Fruit fly (Drosophila melanogaster) whole organism, embryonic: Measurements from ENCODE around the gene AstC.

Experiments
- Aef1 ChIP-seq: fragments of 200-800 bp; sonication (Bioruptor generic); IDR thresholded peaks from 3 replicates; pipeline ENCODE4 v1.3.6; 2022; ENCODE audit warnings: missing biosample characterization, missing genetic modification characterization
- Atf-2 ChIP-seq: fragments of 200-800 bp; sonication (Bioruptor generic); optimal IDR thresholded peaks from 2 replicates; lab custom pipeline; 2016; ENCODE audit warnings: missing biosample characterization, missing genetic modification characterization
- CG10267 ChIP-seq: fragments of 200-800 bp; sonication (Bioruptor generic); optimal IDR thresholded peaks from 2 replicates; lab custom pipeline; 2018; ENCODE audit warnings: missing biosample characterization, mild to moderate bottlenecking, missing genetic modification characterization, moderate library complexity
- CG10274 ChIP-seq: fragments of 200-800 bp; sonication (Bioruptor generic); optimal IDR thresholded peaks from 3 replicates; lab custom pipeline; 2017; ENCODE audit warnings: missing biosample characterization, mild to moderate bottlenecking, missing genetic modification characterization
- CG10366 ChIP-seq: fragments of 200-800 bp; sonication (Bioruptor generic); IDR thresholded peaks from 2 replicates; pipeline ENCODE4 v1.3.6; 2022; ENCODE audit warnings: missing biosample characterization, missing genetic modification characterization
- CG10654 ChIP-seq: fragments of 200-800 bp; sonication (Bioruptor generic); optimal IDR thresholded peaks from 2 replicates; lab custom pipeline; 2016; ENCODE audit warnings: missing biosample characterization, missing genetic modification characterization
- CG10959 ChIP-seq: fragments of 200-800 bp; sonication (Bioruptor generic); IDR thresholded peaks from 2 replicates; pipeline ENCODE4 v1.3.6; 2022; ENCODE audit warnings: missing biosample characterization, missing genetic modification characterization
- CG12155 ChIP-seq: fragments of 200-800 bp; sonication (Bioruptor generic); optimal IDR thresholded peaks from 3 replicates; lab custom pipeline; 2016; ENCODE audit warnings: missing biosample characterization, missing genetic modification characterization
- CG12942 ChIP-seq: fragments of 200-800 bp; sonication (Bioruptor generic); optimal IDR thresholded peaks from 3 replicates; lab custom pipeline; 2016; ENCODE audit warnings: missing biosample characterization, missing genetic modification characterization
- CG13624 ChIP-seq: fragments of 200-800 bp; sonication (Bioruptor generic); optimal IDR thresholded peaks from 2 replicates; lab custom pipeline; 2016; ENCODE audit warnings: missing biosample characterization, missing genetic modification characterization
- CG17328 ChIP-seq: fragments of 200-800 bp; sonication (Bioruptor generic); IDR thresholded peaks from 2 replicates; pipeline ENCODE4 v1.3.6; 2022; ENCODE audit warnings: missing biosample characterization, missing genetic modification characterization
- CG2199 ChIP-seq: fragments of 200-800 bp; sonication (Bioruptor generic); IDR thresholded peaks from 3 replicates; pipeline ENCODE4 v1.3.6; 2022; ENCODE audit warnings: missing biosample characterization, missing genetic modification characterization
- CG2875 ChIP-seq: fragments of 200-800 bp; sonication (Bioruptor generic); optimal IDR thresholded peaks from 2 replicates; lab custom pipeline; 2017; ENCODE audit warnings: missing biosample characterization, mild to moderate bottlenecking, missing genetic modification characterization, missing genetic modification reagents
- CG3065 ChIP-seq: fragments of 200-800 bp; sonication (Bioruptor generic); optimal IDR thresholded peaks from 2 replicates; lab custom pipeline; 2016; ENCODE audit warnings: missing biosample characterization, missing genetic modification characterization
- CG32767 ChIP-seq: fragments of 200-800 bp; sonication (Bioruptor generic); IDR thresholded peaks from 2 replicates; pipeline ENCODE4 v1.3.6; 2022; ENCODE audit warnings: missing biosample characterization, missing genetic modification characterization
- CG34224 ChIP-seq: fragments of 200-800 bp; sonication (Bioruptor generic); IDR thresholded peaks from 3 replicates; pipeline ENCODE4 v1.3.6; 2022; ENCODE audit warnings: missing biosample characterization, missing genetic modification characterization; ENCODE audit not compliant: partially characterized antibody
- CG6654 ChIP-seq: fragments of 200-800 bp; sonication (Bioruptor generic); optimal IDR thresholded peaks from 2 replicates; lab custom pipeline; 2017; ENCODE audit warnings: missing biosample characterization, mild to moderate bottlenecking, missing genetic modification characterization
- CG7372 ChIP-seq: fragments of 200-800 bp; sonication (Bioruptor generic); IDR thresholded peaks from 2 replicates; pipeline ENCODE4 v1.3.6; 2022; ENCODE audit warnings: missing biosample characterization, missing genetic modification characterization
- CG8290 ChIP-seq, 3 experiments: fragments of 200-800 bp; sonication (Bioruptor generic); optimal IDR thresholded peaks; 2 replicates each; lab custom pipeline; 2016 to 2019; ENCODE audit warnings: missing biosample characterization in 3 of 3, missing genetic modification characterization in 3 of 3, mild to moderate bottlenecking in 2 of 3, moderate library complexity in 1 of 3
- Dip3 ChIP-seq: fragments of 200-800 bp; sonication (Bioruptor generic); optimal IDR thresholded peaks from 3 replicates; lab custom pipeline; 2016; ENCODE audit warnings: missing biosample characterization, missing genetic modification characterization
- Elba2 ChIP-seq: fragments of 200-800 bp; sonication (Bioruptor generic); optimal IDR thresholded peaks from 3 replicates; lab custom pipeline; 2016; ENCODE audit warnings: missing biosample characterization, missing genetic modification characterization
- Hmr ChIP-seq: fragments of 200-800 bp; sonication (Bioruptor generic); optimal IDR thresholded peaks from 3 replicates; lab custom pipeline; 2017; ENCODE audit warnings: mild to moderate bottlenecking, missing biosample characterization, missing genetic modification reagents, missing genetic modification characterization
- Hr39 ChIP-seq: fragments of >200 bp; optimal IDR thresholded peaks from 2 replicates; lab custom pipeline; 2017
- Lpt ChIP-seq: fragments of >200 bp; optimal IDR thresholded peaks from 2 replicates; lab custom pipeline; 2018; ENCODE audit warnings: missing biosample characterization, missing genetic modification characterization
- NFAT ChIP-seq: fragments of 200-800 bp; sonication (Bioruptor generic); IDR thresholded peaks from 2 replicates; pipeline ENCODE4 v1.3.6; 2022; ENCODE audit warnings: missing biosample characterization, missing genetic modification characterization
- Neu2 ChIP-seq: fragments of 200-800 bp; sonication (Bioruptor generic); optimal IDR thresholded peaks from 3 replicates; lab custom pipeline; 2016; ENCODE audit warnings: missing biosample characterization, missing genetic modification characterization, borderline replicate concordance
- Rx ChIP-seq: fragments of 200-800 bp; sonication (Bioruptor generic); IDR thresholded peaks from 2 replicates; pipeline ENCODE4 v1.3.6; 2022; ENCODE audit warnings: missing biosample characterization, missing genetic modification characterization
- Xbp1 ChIP-seq: fragments of 200-800 bp; sonication (Bioruptor generic); optimal IDR thresholded peaks from 3 replicates; lab custom pipeline; 2016; ENCODE audit warnings: missing biosample characterization, mild to moderate bottlenecking, missing genetic modification characterization
- ac ChIP-seq: fragments of 200-800 bp; sonication (Bioruptor generic); optimal IDR thresholded peaks from 3 replicates; lab custom pipeline; 2017; ENCODE audit warnings: missing biosample characterization, mild to moderate bottlenecking, missing genetic modification characterization
- chm ChIP-seq: fragments of 200-800 bp; sonication (Bioruptor generic); IDR thresholded peaks from 2 replicates; pipeline ENCODE4 v1.3.6; 2022; ENCODE audit warnings: missing biosample characterization, missing genetic modification characterization
- crc ChIP-seq: fragments of 200-800 bp; sonication (Bioruptor generic); optimal IDR thresholded peaks from 2 replicates; lab custom pipeline; 2016; ENCODE audit warnings: missing biosample characterization, missing genetic modification characterization
- dati ChIP-seq: fragments of 200-800 bp; sonication (Bioruptor generic); IDR thresholded peaks from 2 replicates; pipeline ENCODE4 v1.3.6; 2022; ENCODE audit warnings: missing biosample characterization, missing genetic modification characterization
- dmrt99B ChIP-seq: fragments of 200-800 bp; sonication (Bioruptor generic); optimal IDR thresholded peaks from 2 replicates; lab custom pipeline; 2018; ENCODE audit warnings: missing biosample characterization, mild to moderate bottlenecking, missing genetic modification characterization, moderate library complexity
- esg ChIP-seq: fragments of 200-800 bp; sonication (Bioruptor generic); conservative IDR thresholded peaks from 2 replicates; pipeline ENCODE4 v1.3.6; 2022; ENCODE audit warnings: missing biosample characterization, missing genetic modification characterization
- fd3F ChIP-seq: fragments of 200-800 bp; sonication (Bioruptor generic); optimal IDR thresholded peaks from 2 replicates; lab custom pipeline; 2018; ENCODE audit warnings: missing biosample characterization, mild to moderate bottlenecking, missing genetic modification characterization, moderate library complexity
- fd96Cb ChIP-seq: fragments of 200-800 bp; sonication (Bioruptor generic); optimal IDR thresholded peaks from 2 replicates; lab custom pipeline; 2018; ENCODE audit warnings: missing biosample characterization, mild to moderate bottlenecking, missing genetic modification characterization, moderate library complexity
- fru ChIP-seq: fragments of >200 bp; optimal IDR thresholded peaks from 2 replicates; lab custom pipeline; 2017
- ftz-f1 ChIP-seq: fragments of 200-800 bp; sonication (Bioruptor generic); optimal IDR thresholded peaks from 2 replicates; lab custom pipeline; 2016; ENCODE audit warnings: missing biosample characterization, missing genetic modification characterization
- gcm ChIP-seq: fragments of 200-800 bp; sonication (Bioruptor generic); optimal IDR thresholded peaks from 2 replicates; lab custom pipeline; 2019; ENCODE audit warnings: missing biosample characterization, mild to moderate bottlenecking, missing genetic modification characterization, moderate library complexity
- gsb ChIP-seq: fragments of 200-800 bp; sonication (Bioruptor generic); IDR thresholded peaks from 2 replicates; pipeline ENCODE4 v1.3.6; 2022; ENCODE audit warnings: missing biosample characterization, missing genetic modification characterization
- h ChIP-seq: fragments of >200 bp; optimal IDR thresholded peaks from 2 replicates; lab custom pipeline; 2017
- her ChIP-seq: fragments of 200-800 bp; sonication (Bioruptor generic); optimal IDR thresholded peaks from 2 replicates; lab custom pipeline; 2016; ENCODE audit warnings: missing biosample characterization, missing genetic modification characterization
- hth ChIP-seq: fragments of >200 bp; optimal IDR thresholded peaks from 2 replicates; lab custom pipeline; 2017; ENCODE audit warnings: inconsistent platforms
- kay ChIP-seq: fragments of 200-800 bp; sonication (Bioruptor generic); optimal IDR thresholded peaks from 2 replicates; lab custom pipeline; 2016; ENCODE audit warnings: missing biosample characterization, missing genetic modification characterization
- kni ChIP-seq: fragments of 200-800 bp; sonication (Bioruptor generic); optimal IDR thresholded peaks from 3 replicates; lab custom pipeline; 2017; ENCODE audit warnings: mild to moderate bottlenecking, missing biosample characterization, missing genetic modification reagents, missing genetic modification characterization
- lab ChIP-seq: fragments of 200-800 bp; sonication (Bioruptor generic); optimal IDR thresholded peaks from 3 replicates; lab custom pipeline; 2017; ENCODE audit warnings: missing biosample characterization, missing genetic modification characterization, mild to moderate bottlenecking, moderate library complexity, missing genetic modification reagents
- odd ChIP-seq: fragments of 200-800 bp; sonication (Bioruptor generic); optimal IDR thresholded peaks from 2 replicates; lab custom pipeline; 2017; ENCODE audit warnings: missing biosample characterization, mild to moderate bottlenecking, missing genetic modification characterization
- otp ChIP-seq: fragments of 200-800 bp; sonication (Bioruptor generic); IDR thresholded peaks from 3 replicates; pipeline ENCODE4, ENCODE4 v1.3.6; 2022; ENCODE audit warnings: missing biosample characterization, missing genetic modification characterization
- pho ChIP-seq: fragments of 200-800 bp; sonication (Bioruptor generic); optimal IDR thresholded peaks from 2 replicates; lab custom pipeline; 2016; ENCODE audit warnings: missing biosample characterization, missing genetic modification characterization
- stc ChIP-seq: fragments of 200-800 bp; sonication (Bioruptor generic); IDR thresholded peaks from 2 replicates; pipeline ENCODE4 v1.3.6; 2022; ENCODE audit warnings: missing biosample characterization, missing genetic modification characterization
- ttk ChIP-seq: fragments of 200-800 bp; sonication (Bioruptor generic); IDR thresholded peaks from 2 replicates; pipeline ENCODE4 v2.1.2; 2022; ENCODE audit warnings: missing biosample characterization, missing genetic modification characterization
- usp ChIP-seq: fragments of >200 bp; optimal IDR thresholded peaks from 2 replicates; lab custom pipeline; 2017; ENCODE audit warnings: missing biosample characterization, missing genetic modification characterization

Gene AstC

DNA sequence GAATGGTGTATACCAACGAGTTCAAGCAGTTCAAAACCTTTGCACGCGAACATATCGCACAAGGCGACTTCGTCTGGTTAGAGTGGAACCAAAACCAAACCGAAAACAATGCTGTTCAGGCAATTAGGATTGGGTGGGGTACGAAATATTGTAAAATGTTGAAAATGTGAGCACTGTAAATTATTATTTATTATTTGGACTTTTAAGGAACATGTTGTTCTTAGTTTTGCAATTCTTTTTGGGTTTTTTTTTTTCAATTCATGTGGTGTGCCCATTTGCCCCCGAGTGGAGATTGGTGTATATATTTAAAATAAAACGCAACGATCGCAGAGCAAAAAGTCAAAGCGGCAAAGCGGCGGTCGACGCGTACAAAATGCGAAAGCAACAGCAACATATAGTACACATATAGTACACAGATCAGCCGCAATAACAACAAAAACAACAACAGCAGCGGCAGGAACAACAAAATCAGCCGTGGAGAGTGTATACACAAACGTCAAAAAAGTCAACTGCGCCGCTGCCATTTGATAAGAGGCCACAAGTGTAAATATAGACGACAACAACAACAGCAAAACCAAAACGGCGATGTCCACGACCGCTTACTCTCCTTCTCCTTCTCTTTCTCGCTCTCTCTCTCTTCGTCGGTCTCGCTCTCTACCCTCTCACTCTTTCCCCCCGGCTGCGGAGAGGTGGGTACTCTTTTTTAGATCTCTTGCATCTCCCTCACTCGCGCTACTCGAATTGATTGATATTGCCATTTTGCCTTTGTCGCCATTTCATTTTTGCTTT, 36.3 kb downstream of the AstC start (continued):
- TF ChIP-seq odd (GFP tag; lab: Kevin White, UChicago) (peak; percentile 60), CG8290 (GFP tag; optimal IDR thresholded peaks at IDR 0.05; lab: Kevin White, UChicago) (no peak), CG8290 (tag; optimal IDR thresholded peaks at IDR 0.05; lab: Kevin White, UChicago) (peak in 1 of 2 experiments; percentile 41), Dip3 (GFP tag; lab: Kevin White, UChicago) (peak; percentile 66), Hmr (peak; percentile 74), h (lab: Kevin White, UChicago) (no peak), Lpt (GFP tag; lab: Kevin White, UChicago) (no peak), ac (GFP tag; lab: Kevin White, UChicago) (no peak), ttk (GFP tag; lab: Robert Waterston, UW) (no peak), gcm (GFP tag; lab: Kevin White, UChicago) (peak; percentile 16), dati (no peak), CG6654 (no peak), kay (GFP tag; lab: Kevin White, UChicago) (no peak), her (GFP tag; lab: Kevin White, UChicago) (no peak), Xbp1 (GFP tag; lab: Kevin White, UChicago) (peak; percentile 17), ftz-f1 (no peak), fd3F (no peak), Atf-2 (peak; percentile 3), CG7372 (no peak), CG17328 (GFP tag; lab: Robert Waterston, UW) (no peak), esg (GFP tag; lab: Robert Waterston, UW) (no peak), CG32767 (GFP tag; lab: Robert Waterston, UW) (no peak), Hr39 (lab: Kevin White, UChicago) (no peak), pho (GFP tag; lab: Kevin White, UChicago) (peak; percentile 21), fd96Cb (tag; lab: Kevin White, UChicago) (no peak), gsb (GFP tag; lab: Robert Waterston, UW) (no peak), CG10366 (GFP tag; lab: Robert Waterston, UW) (peak; percentile 43; the same call in 1 of the 2 replicates), Rx (no peak), CG10274 (peak; percentile 23), NFAT (GFP tag; lab: Robert Waterston, UW) (no peak), CG34224 (GFP tag; lab: Robert Waterston, UW) (no peak), Elba2 (no peak), otp (GFP tag; lab: Robert Waterston, UW) (peak; percentile 18; the same call in 1 of the 3 replicates), CG2199 (GFP tag; lab: Robert Waterston, UW) (no peak), crc (GFP tag; lab: Kevin White, UChicago) (no peak), Neu2 (GFP tag; lab: Kevin White, UChicago) (no peak), Aef1 (GFP tag; lab: Robert Waterston, UW) (peak; percentile 74), CG3065 (GFP tag; lab: Kevin White, UChicago) (no peak), kni (peak; percentile 83), CG2875 (peak; percentile 72), chm (GFP tag; lab: Robert Waterston, UW) (peak; percentile 74), CG13624 (GFP tag; lab: Kevin White, UChicago) (no peak), fru (lab: Kevin White, UChicago) (no peak), CG10267 (tag; lab: Kevin White, UChicago) (no peak), stc (no peak; the same call in 1 of the 2 replicates), CG12942 (no peak), CG12155 (GFP tag; lab: Kevin White, UChicago) (peak; percentile 31), CG10959 (GFP tag; lab: Robert Waterston, UW) (no peak), lab (GFP tag; lab: Kevin White, UChicago) (peak; percentile 69), dmrt99B (peak; percentile 30), hth (lab: Kevin White, UChicago) (no peak), usp (GFP tag; lab: Kevin White, UChicago) (no peak), CG10654 (GFP tag; lab: Kevin White, UChicago) (no peak)
